Fruit fly (Drosophila melanogaster): Measurements from ENCODE around the gene RpL30.

RpL30 gene

dm6 chr2L:18980982-18981381 lies 28.1 kb downstream of the RpL30 start:
- TF ChIP-seq usp (GFP tag; optimal IDR thresholded peaks at IDR 0.05): no peak
- TF ChIP-seq Dll (optimal IDR thresholded peaks at IDR 0.05): no peak
- no peak for TF ChIP-seq CG8478 (optimal IDR thresholded peaks at IDR 0.05)
- no peak for TF ChIP-seq psq (optimal IDR thresholded peaks at IDR 0.05)
- TF ChIP-seq EcR (GFP tag; optimal IDR thresholded peaks at IDR 0.05): no peak
- no peak for TF ChIP-seq pan (optimal IDR thresholded peaks at IDR 0.05)

- TF ChIP-seq Dll (optimal IDR thresholded peaks at IDR 0.05) (no peak), usp (GFP tag; optimal IDR thresholded peaks at IDR 0.05) (no peak)
Measured at dm6 chr2L:18979407-18979806, 29.7 kb downstream of the RpL30 start.

- no peak for TF ChIP-seq pan (optimal IDR thresholded peaks at IDR 0.05)
- no peak for TF ChIP-seq EcR (GFP tag; optimal IDR thresholded peaks at IDR 0.05)
- TF ChIP-seq CG8478 (optimal IDR thresholded peaks at IDR 0.05): no peak
- TF ChIP-seq usp (GFP tag; optimal IDR thresholded peaks at IDR 0.05): no peak
- TF ChIP-seq psq (optimal IDR thresholded peaks at IDR 0.05): no peak
- TF ChIP-seq Dll (optimal IDR thresholded peaks at IDR 0.05): no peak
Measured at dm6 chr2L:18978923-18979322, 30.2 kb downstream of the RpL30 start.

- no peak for TF ChIP-seq pan (optimal IDR thresholded peaks at IDR 0.05)
- no peak for TF ChIP-seq Dll (optimal IDR thresholded peaks at IDR 0.05)
- no peak for TF ChIP-seq psq (optimal IDR thresholded peaks at IDR 0.05)
- TF ChIP-seq usp (GFP tag; optimal IDR thresholded peaks at IDR 0.05): no peak
- TF ChIP-seq CG8478 (optimal IDR thresholded peaks at IDR 0.05): no peak
- TF ChIP-seq EcR (GFP tag; optimal IDR thresholded peaks at IDR 0.05): no peak
Measured at dm6 chr2L:18976749-18977148, 32.4 kb downstream of the RpL30 start.

- TF ChIP-seq usp (GFP tag; optimal IDR thresholded peaks at IDR 0.05) (no peak), Dll (optimal IDR thresholded peaks at IDR 0.05) (no peak), psq (optimal IDR thresholded peaks at IDR 0.05) (no peak), CG8478 (optimal IDR thresholded peaks at IDR 0.05) (no peak), pan (optimal IDR thresholded peaks at IDR 0.05) (no peak), EcR (GFP tag; optimal IDR thresholded peaks at IDR 0.05) (no peak)
Measured at dm6 chr2L:18974063-18974779, 34.9 kb downstream of the RpL30 start, which contains the start of the genes L2HGDH and CG10431. TSS of gene L2HGDH (minus strand) at chr2L:18974448. TSS of gene CG10431 (plus strand) at chr2L:18974710.

dm6 chr2L:18968370-18969105 lies 40.6 kb downstream of the RpL30 start, which contains the start of the genes Nak and Tango6:
TSS of gene Nak (minus strand) at chr2L:18968744.
TSS of gene Tango6 (plus strand) at chr2L:18969028.
- TF ChIP-seq EcR (GFP tag; optimal IDR thresholded peaks at IDR 0.05) (no peak), CG8478 (optimal IDR thresholded peaks at IDR 0.05) (peak; percentile 14)

dm6 chr2L:18967897-18968296 lies 41.2 kb downstream of the RpL30 start:
- TF ChIP-seq Dll (optimal IDR thresholded peaks at IDR 0.05): no peak
- no peak for TF ChIP-seq EcR (GFP tag; optimal IDR thresholded peaks at IDR 0.05)
- TF ChIP-seq pan (optimal IDR thresholded peaks at IDR 0.05): no peak
- no peak for TF ChIP-seq CG8478 (optimal IDR thresholded peaks at IDR 0.05)
- TF ChIP-seq usp (GFP tag; optimal IDR thresholded peaks at IDR 0.05): no peak

dm6 chr2L:18966844-18967243 lies 42.3 kb downstream of the RpL30 start:
- TF ChIP-seq EcR (GFP tag; optimal IDR thresholded peaks at IDR 0.05): no peak
- TF ChIP-seq pan (optimal IDR thresholded peaks at IDR 0.05): peak; percentile 63

dm6 chr2L:18966214-18966556 lies 42.9 kb downstream of the RpL30 start:
- TF ChIP-seq EcR (GFP tag; optimal IDR thresholded peaks at IDR 0.05) (no peak), Dll (optimal IDR thresholded peaks at IDR 0.05) (no peak), pan (optimal IDR thresholded peaks at IDR 0.05) (no peak), usp (GFP tag; optimal IDR thresholded peaks at IDR 0.05) (no peak), CG8478 (optimal IDR thresholded peaks at IDR 0.05) (no peak), psq (optimal IDR thresholded peaks at IDR 0.05) (no peak)

dm6 chr2L:18965367-18966213 lies 43.5 kb downstream of the RpL30 start:
- no peak for TF ChIP-seq psq (optimal IDR thresholded peaks at IDR 0.05)
- TF ChIP-seq pan (optimal IDR thresholded peaks at IDR 0.05): peak; percentile 59

All from whole organism.